Fruit fly (Drosophila melanogaster) whole organism, embryonic: Measurements from ENCODE around the gene CG43367.

Source experiments
- CG10462 ChIP-seq: fragments of 200-800 bp; sonication (Bioruptor generic); optimal IDR thresholded peaks from 2 replicates; lab custom pipeline; 2016; ENCODE audit warnings: missing biosample characterization, missing genetic modification characterization
- CG10979 ChIP-seq: fragments of 200-800 bp; sonication (Bioruptor generic); optimal IDR thresholded peaks from 2 replicates; lab custom pipeline; 2018; ENCODE audit warnings: missing biosample characterization, mild to moderate bottlenecking, missing genetic modification characterization, moderate library complexity
- CG12659 ChIP-seq: fragments of 200-800 bp; sonication (Bioruptor generic); optimal IDR thresholded peaks from 3 replicates; lab custom pipeline; 2017; ENCODE audit warnings: mild to moderate bottlenecking, missing biosample characterization, missing genetic modification reagents, missing genetic modification characterization
- CG12744 ChIP-seq: fragments of 200-800 bp; sonication (Bioruptor generic); optimal IDR thresholded peaks from 2 replicates; lab custom pipeline; 2016; ENCODE audit warnings: missing biosample characterization, missing genetic modification characterization
- CG13287 ChIP-seq: fragments of 200-800 bp; sonication (Bioruptor generic); IDR thresholded peaks from 2 replicates; pipeline ENCODE4 v1.3.6; 2022; ENCODE audit warnings: missing biosample characterization, missing genetic modification characterization; ENCODE audit not compliant: partially characterized antibody
- CG13624 ChIP-seq: fragments of 200-800 bp; sonication (Bioruptor generic); optimal IDR thresholded peaks from 2 replicates; lab custom pipeline; 2016; ENCODE audit warnings: missing biosample characterization, missing genetic modification characterization
- CG15073 ChIP-seq: fragments of 200-800 bp; sonication (Bioruptor generic); optimal IDR thresholded peaks from 2 replicates; lab custom pipeline; 2016; ENCODE audit warnings: missing biosample characterization, missing genetic modification characterization
- CG1529 ChIP-seq: fragments of 200-800 bp; sonication (Bioruptor generic); optimal IDR thresholded peaks from 3 replicates; lab custom pipeline; 2018; ENCODE audit warnings: missing biosample characterization, missing genetic modification characterization
- CG17802 ChIP-seq: fragments of 200-800 bp; sonication (Bioruptor generic); optimal IDR thresholded peaks from 2 replicates; lab custom pipeline; 2018; ENCODE audit warnings: missing biosample characterization, mild to moderate bottlenecking, missing genetic modification characterization, moderate library complexity
- CG17912 ChIP-seq: fragments of 200-800 bp; sonication (Bioruptor generic); optimal IDR thresholded peaks from 2 replicates; lab custom pipeline; 2018; ENCODE audit warnings: missing biosample characterization, mild to moderate bottlenecking, missing genetic modification characterization
- CG1792 ChIP-seq: fragments of 200-800 bp; sonication (Bioruptor generic); optimal IDR thresholded peaks from 2 replicates; lab custom pipeline; 2016; ENCODE audit warnings: missing biosample characterization, missing genetic modification characterization
- CG3065 ChIP-seq: fragments of 200-800 bp; sonication (Bioruptor generic); optimal IDR thresholded peaks from 2 replicates; lab custom pipeline; 2016; ENCODE audit warnings: missing biosample characterization, missing genetic modification characterization
- CG4404 ChIP-seq: fragments of 200-800 bp; sonication (Bioruptor generic); IDR thresholded peaks from 2 replicates; pipeline ENCODE4 v1.3.6; 2022; ENCODE audit warnings: missing biosample characterization, missing genetic modification characterization
- CG6813 ChIP-seq: fragments of 200-800 bp; sonication (Bioruptor generic); optimal IDR thresholded peaks from 2 replicates; lab custom pipeline; 2017; ENCODE audit warnings: missing biosample characterization, missing genetic modification characterization, mild to moderate bottlenecking, moderate library complexity, missing genetic modification reagents
- CG7786 ChIP-seq: fragments of 200-800 bp; sonication (Bioruptor generic); optimal IDR thresholded peaks from 2 replicates; lab custom pipeline; 2016; ENCODE audit warnings: missing biosample characterization, missing genetic modification characterization
- CG7963 ChIP-seq: fragments of 200-800 bp; sonication (Bioruptor generic); IDR thresholded peaks from 3 replicates; pipeline ENCODE4 v1.3.6; 2022; ENCODE audit warnings: missing biosample characterization, missing genetic modification characterization; ENCODE audit not compliant: partially characterized antibody
- CG8281 ChIP-seq: fragments of 200-800 bp; sonication (Bioruptor generic); optimal IDR thresholded peaks from 2 replicates; lab custom pipeline; 2018; ENCODE audit warnings: missing biosample characterization, mild to moderate bottlenecking, missing genetic modification characterization, moderate library complexity
- CG9215 ChIP-seq: fragments of 200-800 bp; sonication (Bioruptor generic); IDR thresholded peaks from 2 replicates; pipeline ENCODE4 v1.3.6; 2022; ENCODE audit warnings: missing biosample characterization, missing genetic modification characterization
- Dfd ChIP-seq, 2 experiments: fragments of >200 bp; optimal IDR thresholded peaks; 2 replicates each; lab custom pipeline; 2017; ENCODE audit warnings: missing biosample characterization in 2 of 2, missing genetic modification characterization in 2 of 2
- Dip3 ChIP-seq: fragments of 200-800 bp; sonication (Bioruptor generic); optimal IDR thresholded peaks from 3 replicates; lab custom pipeline; 2016; ENCODE audit warnings: missing biosample characterization, missing genetic modification characterization
- Ets65A ChIP-seq: fragments of 200-800 bp; sonication (Bioruptor generic); peaks from one replicate; lab custom pipeline; 2016; ENCODE audit warnings: missing biosample characterization, missing genetic modification characterization
- Meics ChIP-seq: fragments of 200-800 bp; sonication (Bioruptor generic); optimal IDR thresholded peaks from 2 replicates; lab custom pipeline; 2017; ENCODE audit warnings: missing biosample characterization, mild to moderate bottlenecking, missing genetic modification characterization
- Sin3A ChIP-seq: fragments of >200 bp; optimal IDR thresholded peaks from 2 replicates; lab custom pipeline; 2018
- Sox100B ChIP-seq: fragments of 200-800 bp; sonication (Bioruptor generic); optimal IDR thresholded peaks from 3 replicates; lab custom pipeline; 2018; ENCODE audit warnings: missing biosample characterization, mild to moderate bottlenecking, missing genetic modification characterization
- Taf1 ChIP-seq: fragments of 200-800 bp; sonication (Bioruptor generic); IDR thresholded peaks from 2 replicates; pipeline ENCODE4 v1.3.6; 2022; ENCODE audit warnings: missing biosample characterization, missing genetic modification characterization
- aop ChIP-seq: fragments of 200-800 bp; sonication (Bioruptor generic); IDR thresholded peaks from 2 replicates; pipeline ENCODE4 v1.3.6; 2022; ENCODE audit warnings: missing biosample characterization, missing genetic modification characterization
- caup ChIP-seq: fragments of 200-800 bp; sonication (Bioruptor generic); optimal IDR thresholded peaks from 3 replicates; lab custom pipeline; 2017; ENCODE audit warnings: missing biosample characterization, mild to moderate bottlenecking, missing genetic modification characterization, moderate library complexity; ENCODE audit not compliant: severe bottlenecking
- chif ChIP-seq, 2 experiments: fragments of 200-800 bp; sonication (Bioruptor generic); optimal IDR thresholded peaks; 3 replicates each; lab custom pipeline; 2016; ENCODE audit warnings: missing biosample characterization in 2 of 2, missing genetic modification characterization in 2 of 2
- ci ChIP-seq: fragments of 200-800 bp; sonication (Bioruptor generic); IDR thresholded peaks from 3 replicates; pipeline ENCODE4 v1.3.6; 2022; ENCODE audit warnings: missing biosample characterization, missing genetic modification characterization
- crol ChIP-seq: fragments of 200-800 bp; sonication (Bioruptor generic); IDR thresholded peaks from 2 replicates; pipeline ENCODE4 v1.3.6; 2022; ENCODE audit warnings: missing biosample characterization, missing genetic modification characterization
- fd64A ChIP-seq: fragments of 200-800 bp; sonication (Bioruptor generic); optimal IDR thresholded peaks from 3 replicates; lab custom pipeline; 2018; ENCODE audit warnings: missing biosample characterization, mild to moderate bottlenecking, missing genetic modification characterization
- ftz-f1 ChIP-seq: fragments of 200-800 bp; sonication (Bioruptor generic); optimal IDR thresholded peaks from 2 replicates; lab custom pipeline; 2016; ENCODE audit warnings: missing biosample characterization, missing genetic modification characterization
- gem ChIP-seq: fragments of 200-800 bp; sonication (Bioruptor generic); optimal IDR thresholded peaks from 2 replicates; lab custom pipeline; 2019; ENCODE audit warnings: missing biosample characterization, mild to moderate bottlenecking, missing genetic modification characterization, moderate library complexity
- grau ChIP-seq: fragments of 200-800 bp; optimal IDR thresholded peaks from 3 replicates; lab custom pipeline; 2019; ENCODE audit warnings: missing biosample characterization, mild to moderate bottlenecking, missing genetic modification characterization, moderate library complexity
- gsb ChIP-seq: fragments of 200-800 bp; sonication (Bioruptor generic); IDR thresholded peaks from 2 replicates; pipeline ENCODE4 v1.3.6; 2022; ENCODE audit warnings: missing biosample characterization, missing genetic modification characterization
- ham ChIP-seq: fragments of 200-800 bp; sonication (Bioruptor generic); IDR thresholded peaks from 2 replicates; pipeline ENCODE4 v1.3.6; 2022; ENCODE audit warnings: missing biosample characterization, missing genetic modification characterization
- hb ChIP-seq: fragments of 200-800 bp; sonication (Bioruptor generic); IDR thresholded peaks from 3 replicates; pipeline ENCODE4 v1.3.6; 2022; ENCODE audit warnings: missing biosample characterization, missing genetic modification characterization; ENCODE audit not compliant: partially characterized antibody
- inv ChIP-seq: fragments of 200-800 bp; sonication (Bioruptor generic); IDR thresholded peaks from 2 replicates; pipeline ENCODE4 v1.3.6; 2022; ENCODE audit warnings: missing biosample characterization, missing genetic modification characterization; ENCODE audit not compliant: partially characterized antibody
- jigr1 ChIP-seq: fragments of 200-800 bp; sonication (Bioruptor generic); IDR thresholded peaks from 3 replicates; pipeline ENCODE4 v1.3.6; 2022; ENCODE audit warnings: missing biosample characterization, missing genetic modification characterization
- kah ChIP-seq: fragments of 200-800 bp; sonication (Bioruptor generic); optimal IDR thresholded peaks from 2 replicates; lab custom pipeline; 2018; ENCODE audit warnings: missing biosample characterization, mild to moderate bottlenecking, missing genetic modification characterization
- kni ChIP-seq: fragments of 200-800 bp; sonication (Bioruptor generic); optimal IDR thresholded peaks from 3 replicates; lab custom pipeline; 2017; ENCODE audit warnings: mild to moderate bottlenecking, missing biosample characterization, missing genetic modification reagents, missing genetic modification characterization
- pb ChIP-seq: fragments of 200-800 bp; sonication (Bioruptor generic); optimal IDR thresholded peaks from 3 replicates; lab custom pipeline; 2016; ENCODE audit warnings: missing biosample characterization, missing genetic modification characterization
- pzg ChIP-seq: fragments of 200-800 bp; sonication (Bioruptor generic); optimal IDR thresholded peaks from 3 replicates; lab custom pipeline; 2018; ENCODE audit warnings: missing biosample characterization, mild to moderate bottlenecking, missing genetic modification characterization, moderate library complexity
- sens ChIP-seq: fragments of 200-800 bp; sonication (Bioruptor generic); peaks from one replicate; lab custom pipeline; 2016; ENCODE audit warnings: missing biosample characterization, missing genetic modification characterization
- sisA ChIP-seq: fragments of 200-800 bp; sonication (Bioruptor generic); IDR thresholded peaks from 2 replicates; pipeline ENCODE4 v1.3.6; 2022; ENCODE audit warnings: missing biosample characterization, missing genetic modification characterization
- twi ChIP-seq: fragments of 200-800 bp; optimal IDR thresholded peaks from 2 replicates; lab custom pipeline; 2019; ENCODE audit warnings: missing biosample characterization, mild to moderate bottlenecking, missing genetic modification characterization, moderate library complexity
- vfl ChIP-seq: fragments of 200-800 bp; sonication (Bioruptor generic); optimal IDR thresholded peaks from 2 replicates; lab custom pipeline; 2016; ENCODE audit warnings: missing biosample characterization, missing genetic modification characterization
- wor ChIP-seq: fragments of 200-800 bp; sonication (Bioruptor generic); IDR thresholded peaks from 2 replicates; pipeline ENCODE4 v1.3.6; 2022; ENCODE audit warnings: missing biosample characterization, missing genetic modification characterization

The CG43367 gene

DNA sequence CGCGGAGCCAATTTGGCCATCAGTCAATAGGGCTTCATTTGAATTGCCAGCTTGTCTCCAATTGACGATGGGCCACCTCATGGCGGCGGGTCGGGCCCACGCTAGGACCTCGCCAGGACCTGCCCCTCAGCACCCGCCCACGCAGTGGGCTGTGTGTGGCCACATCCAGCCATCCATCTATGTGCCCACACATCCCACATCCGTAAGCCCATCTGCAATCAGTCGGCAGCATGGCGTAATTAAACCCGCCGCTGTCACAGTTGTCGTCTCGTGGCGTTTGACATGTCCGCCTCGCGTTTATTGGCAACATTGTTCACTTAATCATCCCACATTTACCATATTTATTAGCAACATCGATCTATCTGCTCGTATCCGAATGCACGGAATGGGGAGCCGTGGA is 44.4 kb downstream of the CG43367 start (continued):
- TF ChIP-seq sens (GFP tag; lab: Kevin White, UChicago): peak; percentile 59
- no peak for TF ChIP-seq CG12659
- TF ChIP-seq CG1529 (GFP tag; lab: Kevin White, UChicago): no peak
- peak; percentile 12; the same call in 1 of the 2 replicates for TF ChIP-seq CG4404 (GFP tag; lab: Robert Waterston, UW)
- peak; percentile 58 for TF ChIP-seq Ets65A (GFP tag; lab: Kevin White, UChicago)
- peak; percentile 3; the same call in 1 of the 3 replicates for TF ChIP-seq ci (GFP tag; lab: Robert Waterston, UW)
- TF ChIP-seq aop (GFP tag; lab: Robert Waterston, UW): 0 out of 2 replicates have a peak, but pooled peaks have one; percentile 3
- no peak for TF ChIP-seq CG9215 (GFP tag; lab: Robert Waterston, UW)
- TF ChIP-seq CG17802: no peak
- no peak for TF ChIP-seq ftz-f1 (GFP tag; lab: Kevin White, UChicago)
- no peak for TF ChIP-seq twi (tag; lab: Kevin White, UChicago)
- TF ChIP-seq, all 482 proteins: peak for 6

DNA sequence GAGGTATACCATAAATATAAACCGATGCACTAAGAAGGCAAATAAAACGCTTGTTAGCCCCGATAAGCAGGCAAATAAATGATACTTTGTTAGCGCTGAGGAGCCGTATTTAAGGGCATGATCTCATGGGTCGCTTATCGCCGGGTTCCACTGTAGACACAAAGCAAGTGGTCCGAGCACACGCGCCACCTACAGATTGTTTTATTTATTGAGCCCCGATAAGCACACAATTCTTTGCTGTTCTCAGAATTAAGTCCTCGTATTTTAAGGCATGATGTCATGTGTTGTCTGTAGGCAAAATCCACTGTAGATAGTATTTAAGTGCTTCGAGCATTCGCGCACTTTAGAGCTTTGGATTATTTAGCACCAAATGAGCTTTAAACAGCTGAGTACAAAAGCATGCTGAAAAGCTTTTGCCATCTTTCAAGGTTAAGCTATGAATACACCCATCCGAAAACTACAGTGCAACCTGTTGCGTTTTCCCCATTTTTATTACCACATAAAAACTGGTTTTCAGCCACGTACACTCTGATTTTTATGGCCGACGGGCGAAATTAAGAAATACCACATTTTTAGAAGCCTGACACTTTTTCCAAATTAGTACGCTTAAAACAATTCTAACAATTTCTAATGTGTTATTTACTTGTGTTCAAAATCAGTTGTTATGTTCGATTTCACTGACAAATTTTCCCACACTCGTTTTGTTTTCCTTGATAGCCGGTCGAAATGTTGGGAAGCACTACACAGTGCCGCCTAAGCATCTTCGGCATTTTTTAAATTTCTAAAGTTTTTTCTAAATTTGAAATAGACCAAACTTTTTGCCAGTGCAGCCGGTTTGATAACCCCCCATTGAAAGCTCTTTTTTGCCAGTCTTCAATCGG is 45.9 kb downstream of the CG43367 start, which contains the start of gene Sqor:
TSS of gene Sqor (plus strand) at position 732 of the 881 bp plus-strand sequence.
- TF ChIP-seq Taf1 (GFP tag; lab: Robert Waterston, UW): 0 out of 2 replicates have a peak, but pooled peaks have one; percentile 35
- peak; percentile 78 for TF ChIP-seq CG8281 (tag; lab: Kevin White, UChicago)
- TF ChIP-seq wor: peak; percentile 70
- peak; percentile 61 to 81 for TF ChIP-seq chif (GFP tag; optimal IDR thresholded peaks at IDR 0.05; lab: Kevin White, UChicago)
- peak; percentile 49 for TF ChIP-seq CG15073 (GFP tag; lab: Kevin White, UChicago)
- TF ChIP-seq Sin3A (lab: Kevin White, UChicago): no peak
- TF ChIP-seq CG13624: peak; percentile 81
- no peak for TF ChIP-seq crol (GFP tag; lab: Robert Waterston, UW)
- TF ChIP-seq gem (tag; lab: Kevin White, UChicago): peak; percentile 92
- peak; percentile 44 for TF ChIP-seq kah
- peak; percentile 92 for TF ChIP-seq Dip3 (GFP tag; lab: Kevin White, UChicago)
- peak; percentile 31 for TF ChIP-seq CG3065 (GFP tag; lab: Kevin White, UChicago)
- peak; percentile 88 for TF ChIP-seq pb
- peak; percentile 33 for TF ChIP-seq CG10979 (tag; lab: Kevin White, UChicago)
- TF ChIP-seq kni (GFP tag; lab: Kevin White, UChicago): no peak
- TF ChIP-seq CG13287: no peak
- TF ChIP-seq inv: no peak
- TF ChIP-seq CG17912 (GFP tag; lab: Kevin White, UChicago): peak; percentile 66
- TF ChIP-seq CG7963: no peak
- peak; percentile 87 for TF ChIP-seq caup
- TF ChIP-seq vfl (GFP tag; lab: Kevin White, UChicago): peak; percentile 83
- TF ChIP-seq CG7786 (GFP tag; lab: Kevin White, UChicago): peak; percentile 89
- TF ChIP-seq fd64A (GFP tag; lab: Kevin White, UChicago): no peak
- peak; percentile 70; the same call in 1 of the 2 replicates for TF ChIP-seq ham (GFP tag; lab: Robert Waterston, UW)
- peak; percentile 99 for TF ChIP-seq grau
- peak; percentile 78 for TF ChIP-seq CG10462 (GFP tag; lab: Kevin White, UChicago)
- TF ChIP-seq jigr1 (GFP tag; lab: Robert Waterston, UW): peak; percentile 71; the same call in 2 of the 3 replicates
- TF ChIP-seq pzg (GFP tag; lab: Kevin White, UChicago): peak; percentile 25
- TF ChIP-seq Dfd (GFP tag; optimal IDR thresholded peaks at IDR 0.05; lab: Kevin White, UChicago): no peak
- TF ChIP-seq Sox100B (GFP tag; lab: Kevin White, UChicago): no peak
- TF ChIP-seq gsb (GFP tag; lab: Robert Waterston, UW): peak; percentile 74
- TF ChIP-seq sisA (GFP tag; lab: Robert Waterston, UW): peak; percentile 69
- peak; percentile 74 for TF ChIP-seq CG6813 (GFP tag; lab: Kevin White, UChicago)
- TF ChIP-seq Meics (GFP tag; lab: Kevin White, UChicago): peak; percentile 92
- peak; percentile 65 for TF ChIP-seq CG12744 (GFP tag; lab: Kevin White, UChicago)
- no peak for TF ChIP-seq hb
- peak; percentile 85 for TF ChIP-seq CG1792 (GFP tag; lab: Kevin White, UChicago)
